Fruit fly (Drosophila melanogaster) whole organism, embryonic: ENCODE measurements around the gene TTLL4B.

Experiments
- Atf-2 ChIP-seq: fragments of 200-800 bp; sonication (Bioruptor generic); optimal IDR thresholded peaks from 2 replicates; lab custom pipeline; 2016; ENCODE audit warnings: missing biosample characterization, missing genetic modification characterization
- Atf6 ChIP-seq: fragments of 200-800 bp; sonication (Bioruptor generic); IDR thresholded peaks from 2 replicates; pipeline ENCODE4 v1.3.6; 2022; ENCODE audit warnings: missing biosample characterization, missing genetic modification characterization
- CG10147 ChIP-seq: fragments of 200-800 bp; sonication (Bioruptor generic); optimal IDR thresholded peaks from 2 replicates; lab custom pipeline; 2019; ENCODE audit warnings: missing biosample characterization, mild to moderate bottlenecking, missing genetic modification characterization, moderate library complexity
- CG10543 ChIP-seq: fragments of 200-800 bp; sonication (Bioruptor generic); optimal IDR thresholded peaks from 3 replicates; lab custom pipeline; 2017; ENCODE audit warnings: missing biosample characterization, mild to moderate bottlenecking, missing genetic modification characterization, moderate library complexity
- CG11696 ChIP-seq: fragments of 200-800 bp; sonication (Bioruptor generic); IDR thresholded peaks from 2 replicates; pipeline ENCODE4 v1.3.6; 2022; ENCODE audit warnings: missing biosample characterization, missing genetic modification characterization
- CG12236 ChIP-seq: fragments of 200-800 bp; sonication (Bioruptor generic); optimal IDR thresholded peaks from 2 replicates; lab custom pipeline; 2016; ENCODE audit warnings: missing biosample characterization, missing genetic modification characterization
- CG12391 ChIP-seq: fragments of 200-800 bp; sonication (Bioruptor generic); optimal IDR thresholded peaks from 3 replicates; lab custom pipeline; 2018; ENCODE audit warnings: missing biosample characterization, mild to moderate bottlenecking, missing genetic modification characterization, moderate library complexity
- CG12769 ChIP-seq: fragments of 200-800 bp; sonication (Bioruptor generic); optimal IDR thresholded peaks from 2 replicates; lab custom pipeline; 2019; ENCODE audit warnings: missing biosample characterization, mild to moderate bottlenecking, missing genetic modification characterization, moderate library complexity
- CG13296 ChIP-seq: fragments of 200-800 bp; sonication (Bioruptor generic); optimal IDR thresholded peaks from 3 replicates; lab custom pipeline; 2018; ENCODE audit warnings: missing biosample characterization, mild to moderate bottlenecking, missing genetic modification characterization
- CG14050 ChIP-seq: fragments of 200-800 bp; sonication (Bioruptor generic); IDR thresholded peaks from 3 replicates; pipeline ENCODE4 v1.3.6; 2022; ENCODE audit warnings: missing biosample characterization, missing genetic modification characterization
- CG14441 ChIP-seq: fragments of 200-800 bp; sonication (Bioruptor generic); IDR thresholded peaks from 2 replicates; pipeline ENCODE4 v1.3.6; 2022; ENCODE audit warnings: missing biosample characterization, missing genetic modification characterization
- CG15514 ChIP-seq: fragments of 200-800 bp; sonication (Bioruptor generic); optimal IDR thresholded peaks from 3 replicates; lab custom pipeline; 2017; ENCODE audit warnings: missing biosample characterization, missing genetic modification characterization, mild to moderate bottlenecking, moderate library complexity, missing genetic modification reagents
- CG16863 ChIP-seq: fragments of 200-800 bp; sonication (Bioruptor generic); optimal IDR thresholded peaks from 3 replicates; lab custom pipeline; 2016; ENCODE audit warnings: missing biosample characterization, missing genetic modification characterization
- CG17361 ChIP-seq: fragments of 200-800 bp; sonication (Bioruptor generic); IDR thresholded peaks from 3 replicates; pipeline ENCODE4 v1.3.6; 2022; ENCODE audit warnings: missing biosample characterization, missing genetic modification characterization
- CG18262 ChIP-seq: fragments of 200-800 bp; optimal IDR thresholded peaks from 3 replicates; lab custom pipeline; 2019; ENCODE audit warnings: missing biosample characterization, mild to moderate bottlenecking, missing genetic modification characterization, moderate library complexity
- CG2712 ChIP-seq: fragments of 200-800 bp; optimal IDR thresholded peaks from 3 replicates; lab custom pipeline; 2019; ENCODE audit warnings: missing biosample characterization, mild to moderate bottlenecking, missing genetic modification characterization, moderate library complexity
- CG32772 ChIP-seq: fragments of 200-800 bp; sonication (Bioruptor generic); IDR thresholded peaks from 2 replicates; pipeline ENCODE4 v1.3.6; 2022; ENCODE audit warnings: missing biosample characterization, missing genetic modification characterization
- CG34422 ChIP-seq: fragments of 200-800 bp; sonication (Bioruptor generic); IDR thresholded peaks from 3 replicates; pipeline ENCODE4 v1.3.6; 2022; ENCODE audit warnings: missing biosample characterization, missing genetic modification characterization
- CG3726 ChIP-seq: fragments of 200-800 bp; sonication (Bioruptor generic); IDR thresholded peaks from 3 replicates; pipeline ENCODE4, ENCODE4 v1.3.6; 2022; ENCODE audit warnings: missing biosample characterization, missing genetic modification characterization
- CG3847 ChIP-seq: fragments of 200-800 bp; sonication (Bioruptor generic); IDR thresholded peaks from 2 replicates; pipeline ENCODE4 v1.3.6; 2022; ENCODE audit warnings: missing biosample characterization, missing genetic modification characterization
- CG3995 ChIP-seq: fragments of 200-800 bp; sonication (Bioruptor generic); optimal IDR thresholded peaks from 3 replicates; lab custom pipeline; 2016; ENCODE audit warnings: missing biosample characterization, missing genetic modification characterization
- CG5180 ChIP-seq: fragments of 200-800 bp; sonication (Bioruptor generic); optimal IDR thresholded peaks from 3 replicates; lab custom pipeline; 2017; ENCODE audit warnings: missing biosample characterization, missing genetic modification characterization, mild to moderate bottlenecking, moderate library complexity, missing genetic modification reagents
- CG6683 ChIP-seq: fragments of 200-800 bp; sonication (Bioruptor generic); optimal IDR thresholded peaks from 2 replicates; lab custom pipeline; 2017; ENCODE audit warnings: missing biosample characterization, mild to moderate bottlenecking, missing genetic modification characterization, missing genetic modification reagents
- CG7839 ChIP-seq: fragments of 200-800 bp; sonication (Bioruptor generic); optimal IDR thresholded peaks from 3 replicates; lab custom pipeline; 2018; ENCODE audit warnings: missing biosample characterization, mild to moderate bottlenecking, missing genetic modification characterization, moderate library complexity
- CG8281 ChIP-seq: fragments of 200-800 bp; sonication (Bioruptor generic); optimal IDR thresholded peaks from 2 replicates; lab custom pipeline; 2018; ENCODE audit warnings: missing biosample characterization, mild to moderate bottlenecking, missing genetic modification characterization, moderate library complexity
- CrebB ChIP-seq: fragments of 200-800 bp; sonication (Bioruptor generic); optimal IDR thresholded peaks from 3 replicates; lab custom pipeline; 2018; ENCODE audit warnings: missing biosample characterization, mild to moderate bottlenecking, missing genetic modification characterization
- D ChIP-seq, 2 experiments: fragments of 200-800 bp in 1 of 2; fragments of >200 bp in 1 of 2; sonication (Bioruptor generic) in 1 of 2; optimal IDR thresholded peaks; 2 replicates in 1 of 2; 3 replicates in 1 of 2; lab custom pipeline; 2017; ENCODE audit warnings: mild to moderate bottlenecking in 1 of 2, missing biosample characterization in 1 of 2, missing genetic modification characterization in 1 of 2, missing genetic modification reagents in 1 of 2
- ERR ChIP-seq: fragments of 200-800 bp; sonication (Bioruptor generic); optimal IDR thresholded peaks from 2 replicates; lab custom pipeline; 2016; ENCODE audit warnings: missing biosample characterization, missing genetic modification characterization
- MBD-R2 ChIP-seq: fragments of 200-800 bp; sonication (Bioruptor generic); IDR thresholded peaks from 2 replicates; pipeline ENCODE4 v1.3.6; 2022; ENCODE audit warnings: missing biosample characterization, missing genetic modification characterization
- NC2β ChIP-seq: fragments of 200-800 bp; sonication (Bioruptor generic); optimal IDR thresholded peaks from 2 replicates; lab custom pipeline; 2016; ENCODE audit warnings: missing biosample characterization, missing genetic modification characterization
- Nf-YC ChIP-seq: fragments of 200-800 bp; optimal IDR thresholded peaks from 3 replicates; lab custom pipeline; 2019; ENCODE audit warnings: missing biosample characterization, mild to moderate bottlenecking, missing genetic modification characterization, moderate library complexity
- Opbp ChIP-seq: fragments of 200-800 bp; sonication (Bioruptor generic); IDR thresholded peaks from 3 replicates; pipeline ENCODE4 v1.3.6; 2022; ENCODE audit warnings: missing biosample characterization, missing genetic modification characterization; ENCODE audit not compliant: partially characterized antibody
- Tbp ChIP-seq: fragments of >200 bp; optimal IDR thresholded peaks from 2 replicates; lab custom pipeline; 2018; ENCODE audit warnings: missing biosample characterization, missing genetic modification characterization
- Xbp1 ChIP-seq: fragments of 200-800 bp; sonication (Bioruptor generic); optimal IDR thresholded peaks from 3 replicates; lab custom pipeline; 2016; ENCODE audit warnings: missing biosample characterization, mild to moderate bottlenecking, missing genetic modification characterization
- amos ChIP-seq: fragments of 200-800 bp; sonication (Bioruptor generic); IDR thresholded peaks from 2 replicates; pipeline ENCODE4 v1.3.6; 2022; ENCODE audit warnings: missing biosample characterization, missing genetic modification characterization; ENCODE audit not compliant: partially characterized antibody
- aop ChIP-seq: fragments of 200-800 bp; sonication (Bioruptor generic); IDR thresholded peaks from 2 replicates; pipeline ENCODE4 v1.3.6; 2022; ENCODE audit warnings: missing biosample characterization, missing genetic modification characterization
- cad ChIP-seq: fragments of >200 bp; optimal IDR thresholded peaks from 2 replicates; lab custom pipeline; 2017; ENCODE audit warnings: missing biosample characterization, missing genetic modification characterization
- danr ChIP-seq: fragments of 200-800 bp; sonication (Bioruptor generic); IDR thresholded peaks from 2 replicates; pipeline ENCODE4 v1.3.6; 2022; ENCODE audit warnings: missing biosample characterization, missing genetic modification characterization
- dati ChIP-seq: fragments of 200-800 bp; sonication (Bioruptor generic); IDR thresholded peaks from 2 replicates; pipeline ENCODE4 v1.3.6; 2022; ENCODE audit warnings: missing biosample characterization, missing genetic modification characterization
- dpn ChIP-seq, 2 experiments: fragments of 200-800 bp; sonication (Bioruptor generic); optimal IDR thresholded peaks; 3 replicates each; lab custom pipeline; 2016; ENCODE audit warnings: missing biosample characterization in 2 of 2, missing genetic modification characterization in 2 of 2
- ind ChIP-seq: fragments of 200-800 bp; sonication (Bioruptor generic); optimal IDR thresholded peaks from 3 replicates; lab custom pipeline; 2016; ENCODE audit warnings: missing biosample characterization, missing genetic modification characterization
- lov ChIP-seq, 2 experiments: fragments of 200-800 bp in 1 of 2; fragments of >200 bp in 1 of 2; sonication (Bioruptor generic) in 1 of 2; IDR thresholded peaks in 1 of 2; optimal IDR thresholded peaks in 1 of 2; 2 replicates in 1 of 2; 3 replicates in 1 of 2; pipeline versions ENCODE4 v1.3.6 to Lab custom; 2017 to 2022; ENCODE audit warnings: missing biosample characterization in 1 of 2, missing genetic modification characterization in 1 of 2
- nerfin-2 ChIP-seq: fragments of 200-800 bp; sonication (Bioruptor generic); IDR thresholded peaks from 2 replicates; pipeline ENCODE4 v1.3.6; 2022; ENCODE audit warnings: missing biosample characterization, missing genetic modification characterization; ENCODE audit not compliant: partially characterized antibody
- run ChIP-seq: fragments of 200-800 bp; sonication (Bioruptor generic); optimal IDR thresholded peaks from 3 replicates; lab custom pipeline; 2018; ENCODE audit warnings: missing biosample characterization, mild to moderate bottlenecking, missing genetic modification characterization
- tgo ChIP-seq: fragments of 200-800 bp; sonication (Bioruptor generic); IDR thresholded peaks from 3 replicates; pipeline ENCODE4 v1.3.6; 2022; ENCODE audit warnings: missing biosample characterization, missing genetic modification characterization
- usp ChIP-seq: fragments of >200 bp; optimal IDR thresholded peaks from 2 replicates; lab custom pipeline; 2017; ENCODE audit warnings: missing biosample characterization, missing genetic modification characterization
- vvl ChIP-seq: fragments of 200-800 bp; sonication (Bioruptor generic); IDR thresholded peaks from 2 replicates; pipeline ENCODE4 v1.3.6; 2022; ENCODE audit warnings: missing biosample characterization, missing genetic modification characterization
- wek ChIP-seq: fragments of 200-800 bp; sonication (Bioruptor generic); optimal IDR thresholded peaks from 3 replicates; lab custom pipeline; 2018; ENCODE audit warnings: missing biosample characterization, mild to moderate bottlenecking, missing genetic modification characterization, moderate library complexity
- zfh1 ChIP-seq: fragments of 200-800 bp; sonication (Bioruptor generic); IDR thresholded peaks from 3 replicates; pipeline ENCODE4 v1.3.6; 2022; ENCODE audit warnings: missing biosample characterization, missing genetic modification characterization

The TTLL4B gene

dm6 chr2L:3813255-3813875, 49.1 kb upstream of the TTLL4B start, which contains the start of gene CG3407 (continued):
- TF ChIP-seq CG3847 (GFP tag; lab: Robert Waterston, UW) = peak; percentile 76
- peak; percentile 54; the same call in 1 of the 2 replicates for TF ChIP-seq nerfin-2 (GFP tag; lab: Robert Waterston, UW)
- no peak for TF ChIP-seq ind (GFP tag; lab: Kevin White, UChicago)
- no peak for TF ChIP-seq D (optimal IDR thresholded peaks at IDR 0.05; lab: Kevin White, UChicago)
- TF ChIP-seq D (GFP tag; optimal IDR thresholded peaks at IDR 0.05; lab: Kevin White, UChicago) = no peak
- peak; percentile 44; the same call in 1 of the 2 replicates for TF ChIP-seq vvl (GFP tag; lab: Robert Waterston, UW)
- TF ChIP-seq dati (GFP tag; lab: Robert Waterston, UW) = no peak
- no peak for TF ChIP-seq danr (GFP tag; lab: Robert Waterston, UW)
- TF ChIP-seq CrebB (tag; lab: Kevin White, UChicago) = no peak
- no peak for TF ChIP-seq CG12769 (tag; lab: Kevin White, UChicago)
- TF ChIP-seq dpn (GFP tag; optimal IDR thresholded peaks at IDR 0.05; lab: Kevin White, UChicago) = peak; percentile 47 to 54
- TF ChIP-seq CG34422 (GFP tag; lab: Robert Waterston, UW) = peak; percentile 69
- TF ChIP-seq CG17361 (GFP tag; lab: Robert Waterston, UW) = no peak
- no peak for TF ChIP-seq CG16863
- TF ChIP-seq CG13296 = no peak
- peak; percentile 90 for TF ChIP-seq MBD-R2 (GFP tag; lab: Robert Waterston, UW)
- no peak for TF ChIP-seq CG11696 (GFP tag; lab: Robert Waterston, UW)
- TF ChIP-seq Xbp1 (GFP tag; lab: Kevin White, UChicago) = peak; percentile 28
- no peak for TF ChIP-seq CG5180 (GFP tag; lab: Kevin White, UChicago)
- TF ChIP-seq CG3726 (GFP tag; lab: Robert Waterston, UW) = no peak
- peak; percentile 16 for TF ChIP-seq CG3995 (GFP tag; lab: Kevin White, UChicago)
- TF ChIP-seq CG7839 (tag; lab: Kevin White, UChicago) = no peak
- TF ChIP-seq CG15514 (GFP tag; lab: Kevin White, UChicago) = peak; percentile 49
- no peak for TF ChIP-seq CG14050 (GFP tag; lab: Robert Waterston, UW)
- TF ChIP-seq zfh1 (GFP tag; lab: Robert Waterston, UW) = peak; percentile 53; the same call in 2 of the 3 replicates
- TF ChIP-seq amos = peak; percentile 82
- peak; percentile 56 for TF ChIP-seq ERR (GFP tag; lab: Kevin White, UChicago)
- peak; percentile 29 for TF ChIP-seq CG10543
- TF ChIP-seq CG12236 (GFP tag; lab: Kevin White, UChicago) = no peak
- no peak for TF ChIP-seq run (tag; lab: Kevin White, UChicago)
- peak; percentile 24 for TF ChIP-seq Nf-YC (tag; lab: Kevin White, UChicago)
- no peak for TF ChIP-seq Tbp (GFP tag; lab: Kevin White, UChicago)
- peak; percentile 75 for TF ChIP-seq Opbp (GFP tag; lab: Robert Waterston, UW)
- no peak for TF ChIP-seq Atf6
- TF ChIP-seq CG8281 (tag; lab: Kevin White, UChicago) = no peak
- TF ChIP-seq cad (GFP tag; lab: Kevin White, UChicago) = no peak
- no peak for TF ChIP-seq usp
- no peak for TF ChIP-seq CG14441
- no peak for TF ChIP-seq tgo
- no peak for TF ChIP-seq wek
- no peak for TF ChIP-seq CG6683 (GFP tag; lab: Kevin White, UChicago)
- no peak for TF ChIP-seq CG10147 (GFP tag; lab: Kevin White, UChicago)
- TF ChIP-seq CG2712 (tag; lab: Kevin White, UChicago) = peak; percentile 33
- TF ChIP-seq CG12391 = peak; percentile 56
- TF ChIP-seq aop (GFP tag; lab: Robert Waterston, UW) = peak; percentile 41; the same call in 1 of the 2 replicates
- TF ChIP-seq lov (optimal IDR thresholded peaks at IDR 0.05; lab: Kevin White, UChicago) = no peak
- no peak for TF ChIP-seq lov (GFP tag; IDR thresholded peaks at IDR 0.05; lab: Robert Waterston, UW)
- no peak for TF ChIP-seq CG32772 (GFP tag; lab: Robert Waterston, UW)
- no peak for TF ChIP-seq CG18262
- TF ChIP-seq Atf-2 (GFP tag; lab: Kevin White, UChicago) = peak; percentile 16
- TF ChIP-seq NC2β (GFP tag; lab: Kevin White, UChicago) = peak; percentile 63
